Worm (Caenorhabditis elegans) whole organism, young adult: ENCODE data around the gene bub-3.
A peak's percentile ranks its signal among the peaks of the same experiment; 100 is the strongest.

Source experiments
- C06A6.2 ChIP-seq: fragments of 200-800 bp; sonication (Bioruptor generic); conservative IDR thresholded peaks from 2 replicates; pipeline ENCODE4 v1.3.6; 2022; ENCODE audit warnings: missing genetic modification characterization, missing compliant biosample characterization
- C17E4.6 ChIP-seq: fragments of 200-800 bp; sonication (Bioruptor generic); IDR thresholded peaks from 2 replicates; pipeline ENCODE4 v1.3.6; 2022; ENCODE audit warnings: missing genetic modification reagents, missing genetic modification characterization, missing compliant biosample characterization
- F33H1.4 ChIP-seq: fragments of 200-800 bp; sonication (Bioruptor generic); IDR thresholded peaks from 2 replicates; pipeline ENCODE4 v1.3.6; 2022; ENCODE audit warnings: missing genetic modification reagents, missing genetic modification characterization, missing compliant biosample characterization
- T26A5.8 ChIP-seq: sonication (generic microtip); optimal IDR thresholded peaks from 2 replicates; lab custom pipeline; 2016; ENCODE audit warnings: missing genetic modification characterization, missing compliant biosample characterization
- Y53F4B.3 ChIP-seq: fragments of 200-800 bp; sonication (Bioruptor generic); IDR thresholded peaks from 2 replicates; pipeline ENCODE4 v1.3.6; 2022; ENCODE audit warnings: missing genetic modification reagents, missing genetic modification characterization, missing compliant biosample characterization
- ZK185.1 ChIP-seq: sonication (generic microtip); optimal IDR thresholded peaks from 2 replicates; lab custom pipeline; 2016; ENCODE audit warnings: mild to moderate bottlenecking, missing genetic modification characterization, missing compliant biosample characterization; ENCODE audit not compliant: poor library complexity, severe bottlenecking
- ama-1 ChIP-seq, 3 experiments: fragments of 150-350 bp in 1 of 3; sonication (generic microtip) in 2 of 3; optimal IDR thresholded peaks; 2 replicates each; lab custom pipeline; 2014 to 2018; ENCODE audit warnings: missing biosample characterization in 2 of 3, missing genetic modification characterization in 2 of 3, missing genetic modification reagents in 2 of 3
- aptf-2 ChIP-seq: fragments of 200-800 bp; sonication (Bioruptor generic); conservative IDR thresholded peaks from 2 replicates; pipeline ENCODE4 v1.3.6; 2022; ENCODE audit warnings: missing genetic modification reagents, missing genetic modification characterization, missing compliant biosample characterization
- cebp-2 ChIP-seq: fragments of 200-800 bp; sonication (Bioruptor generic); IDR thresholded peaks from 2 replicates; pipeline ENCODE4 v1.3.6; 2022; ENCODE audit warnings: missing genetic modification characterization, missing compliant biosample characterization
- ceh-100 ChIP-seq: fragments of 200-800 bp; sonication (Bioruptor generic); IDR thresholded peaks from 2 replicates; pipeline ENCODE4 v1.3.6; 2022; ENCODE audit warnings: missing genetic modification reagents, missing genetic modification characterization, missing compliant biosample characterization
- ceh-91 ChIP-seq: fragments of 200-800 bp; sonication (Bioruptor generic); IDR thresholded peaks from 2 replicates; pipeline ENCODE4 v1.3.6; 2022; ENCODE audit warnings: missing genetic modification reagents, missing genetic modification characterization, missing compliant biosample characterization
- chd-7 ChIP-seq: sonication (generic microtip); optimal IDR thresholded peaks from 2 replicates; lab custom pipeline; 2016; ENCODE audit warnings: mild to moderate bottlenecking, missing genetic modification characterization, moderate library complexity, missing compliant biosample characterization
- dox-1 ChIP-seq: fragments of 200-800 bp; sonication (Bioruptor generic); IDR thresholded peaks from 2 replicates; pipeline ENCODE4 v1.3.6; 2022; ENCODE audit warnings: missing genetic modification reagents, missing genetic modification characterization, missing compliant biosample characterization
- dpff-1 ChIP-seq: sonication (generic microtip); optimal IDR thresholded peaks from 2 replicates; lab custom pipeline; 2017; ENCODE audit warnings: mild to moderate bottlenecking, missing genetic modification characterization, missing compliant biosample characterization
- egl-44 ChIP-seq: fragments of 200-800 bp; sonication (Bioruptor generic); IDR thresholded peaks from 2 replicates; pipeline ENCODE4 v1.3.6; 2022; ENCODE audit warnings: missing genetic modification reagents, missing genetic modification characterization, missing compliant biosample characterization
- egrh-3 ChIP-seq: fragments of 200-800 bp; sonication (Bioruptor generic); IDR thresholded peaks from 2 replicates; pipeline ENCODE4 v1.3.6; 2022; ENCODE audit warnings: missing genetic modification reagents, missing genetic modification characterization, missing compliant biosample characterization
- ets-4 ChIP-seq: fragments of 200-800 bp; sonication (Bioruptor generic); optimal IDR thresholded peaks from 2 replicates; lab custom pipeline; 2018; ENCODE audit warnings: mild to moderate bottlenecking, missing genetic modification characterization, missing compliant biosample characterization
- fkh-3 ChIP-seq: sonication (generic microtip); optimal IDR thresholded peaks from 2 replicates; lab custom pipeline; 2016; ENCODE audit warnings: mild to moderate bottlenecking, missing genetic modification characterization, missing compliant biosample characterization
- hlh-12 ChIP-seq: sonication (generic microtip); optimal IDR thresholded peaks from 2 replicates; lab custom pipeline; 2016; ENCODE audit warnings: missing genetic modification characterization, missing compliant biosample characterization
- hrde-1 ChIP-seq: sonication (generic microtip); optimal IDR thresholded peaks from 2 replicates; lab custom pipeline; 2016; ENCODE audit warnings: missing genetic modification characterization, mild to moderate bottlenecking, missing compliant biosample characterization, moderate library complexity, missing genotype, missing genetic modification reagents, borderline replicate concordance
- let-607 ChIP-seq, 2 experiments: fragments of 200-800 bp in 1 of 2; sonication (Bioruptor generic) in 1 of 2; sonication (generic microtip) in 1 of 2; optimal IDR thresholded peaks; 2 replicates each; lab custom pipeline; 2016 to 2018; ENCODE audit warnings: mild to moderate bottlenecking in 2 of 2, missing compliant biosample characterization in 2 of 2, missing genetic modification characterization in 2 of 2, moderate library complexity in 2 of 2, missing genotype in 1 of 2
- lin-54 ChIP-seq: fragments of 200-800 bp; sonication (Bioruptor generic); optimal IDR thresholded peaks from 2 replicates; lab custom pipeline; 2018; ENCODE audit warnings: mild to moderate bottlenecking, missing genetic modification characterization, missing compliant biosample characterization
- nfya-1 ChIP-seq: sonication (generic microtip); optimal IDR thresholded peaks from 2 replicates; lab custom pipeline; 2017; ENCODE audit warnings: antibody characterized with exemption, missing compliant biosample characterization, missing genetic modification characterization, borderline replicate concordance; ENCODE audit not compliant: insufficient read depth
- nhr-80 ChIP-seq: sonication (generic microtip); optimal IDR thresholded peaks from 2 replicates; lab custom pipeline; 2016; ENCODE audit warnings: missing genetic modification characterization, missing compliant biosample characterization
- rcor-1 ChIP-seq: fragments of 200-800 bp; sonication (Bioruptor generic); IDR thresholded peaks from 2 replicates; pipeline ENCODE4 v1.3.6; 2022; ENCODE audit warnings: missing genetic modification reagents, missing genetic modification characterization, missing compliant biosample characterization
- sdz-38 ChIP-seq: sonication (generic microtip); optimal IDR thresholded peaks from 2 replicates; lab custom pipeline; 2016; ENCODE audit warnings: missing genotype, missing genetic modification characterization, missing compliant biosample characterization
- snpc-1.3 ChIP-seq: sonication (generic microtip); optimal IDR thresholded peaks from 2 replicates; lab custom pipeline; 2017; ENCODE audit warnings: missing genetic modification characterization, mild to moderate bottlenecking, missing compliant biosample characterization, antibody characterized with exemption, moderate library complexity, missing genotype, missing genetic modification reagents; ENCODE audit not compliant: insufficient read depth
- snpc-4 ChIP-seq, 5 experiments: fragments of 150-350 bp in 1 of 5; sonication (generic microtip) in 4 of 5; optimal IDR thresholded peaks; 2 replicates each; lab custom pipeline; 2014 to 2018; ENCODE audit warnings: missing genetic modification characterization in 5 of 5, missing biosample characterization in 3 of 5, antibody characterized with exemption in 2 of 5, mild to moderate bottlenecking in 2 of 5, missing compliant biosample characterization in 2 of 5, missing genotype in 2 of 5, moderate library complexity in 2 of 5, missing genetic modification reagents in 1 of 5
- tbp1 ChIP-seq: fragments of 200-800 bp; sonication (Bioruptor generic); optimal IDR thresholded peaks from 2 replicates; lab custom pipeline; 2018; ENCODE audit warnings: mild to moderate bottlenecking, missing genetic modification characterization, missing compliant biosample characterization
- tbx-9 ChIP-seq: sonication (generic microtip); optimal IDR thresholded peaks from 2 replicates; lab custom pipeline; 2016; ENCODE audit warnings: borderline replicate concordance, missing genetic modification characterization, inconsistent platforms, missing compliant biosample characterization
- unc-62 ChIP-seq: fragments of 150-350 bp; optimal IDR thresholded peaks from 2 replicates; lab custom pipeline; 2014; ENCODE audit warnings: missing biosample characterization, missing genetic modification reagents, missing genetic modification characterization
- zfh-2 ChIP-seq: fragments of 200-800 bp; sonication (Bioruptor generic); conservative IDR thresholded peaks from 2 replicates; pipeline ENCODE4 v1.3.6; 2022; ENCODE audit warnings: missing genetic modification reagents, missing genetic modification characterization, missing compliant biosample characterization
- zim-3 ChIP-seq: sonication (generic microtip); optimal IDR thresholded peaks from 2 replicates; lab custom pipeline; 2017; ENCODE audit warnings: mild to moderate bottlenecking, missing genetic modification characterization, moderate library complexity, missing compliant biosample characterization

bub-3 gene

ce11 chrII:13697691-13698090 lies 28.2 kb upstream of the bub-3 start:
- no peak for TF ChIP-seq let-607 (tag; optimal IDR thresholded peaks at IDR 0.05; lab: Kevin White, UChicago)
- no peak for TF ChIP-seq hrde-1 (tag; lab: Kevin White, UChicago)
- no peak for TF ChIP-seq rcor-1 (GFP tag; lab: Robert Waterston, UW)
- TF ChIP-seq ama-1 (optimal IDR thresholded peaks at IDR 0.05; lab: Kevin White, UChicago) = no peak
- TF ChIP-seq ama-1 (GFP tag; optimal IDR thresholded peaks at IDR 0.05; lab: Kevin White, UChicago) = no peak
- no peak for TF ChIP-seq C17E4.6
- no peak for TF ChIP-seq Y53F4B.3
- no peak for TF ChIP-seq lin-54 (GFP tag; lab: Kevin White, UChicago)
- no peak for TF ChIP-seq egl-44
- TF ChIP-seq F33H1.4 (GFP tag; lab: Robert Waterston, UW) = no peak
- no peak for TF ChIP-seq cebp-2 (GFP tag; lab: Robert Waterston, UW)
- TF ChIP-seq ets-4 (GFP tag; lab: Kevin White, UChicago) = no peak

ce11 chrII:13711493-13712055 lies 14.3 kb upstream of the bub-3 start:
- TF ChIP-seq tbx-9 (tag; lab: Kevin White, UChicago) = no peak
- TF ChIP-seq dox-1 (GFP tag; lab: Robert Waterston, UW) = 0 out of 2 replicates have a peak, but pooled peaks have one; percentile 5
- no peak for TF ChIP-seq snpc-4 (GFP tag; optimal IDR thresholded peaks at IDR 0.05; lab: Kevin White, UChicago)
- TF ChIP-seq snpc-4 (tag; optimal IDR thresholded peaks at IDR 0.05; lab: Kevin White, UChicago) = peak in 3 of 4 experiments; percentile 40 to 50 (median 46)
- no peak for TF ChIP-seq T26A5.8 (tag; lab: Kevin White, UChicago)
- no peak for TF ChIP-seq sdz-38
- peak; percentile 61 for TF ChIP-seq nhr-80 (tag; lab: Kevin White, UChicago)
- TF ChIP-seq zfh-2 (GFP tag; lab: Robert Waterston, UW) = peak; percentile 62; the same call in 1 of the 2 replicates
- TF ChIP-seq nfya-1 (tag; lab: Kevin White, UChicago) = no peak

- TF ChIP-seq tbp1 (no peak), snpc-1.3 (no peak), ceh-91 (GFP tag; lab: Robert Waterston, UW) (no peak), unc-62 (GFP tag; lab: Kevin White, UChicago) (no peak), zim-3 (tag; lab: Kevin White, UChicago) (no peak), chd-7 (tag; lab: Kevin White, UChicago) (no peak), egrh-3 (GFP tag; lab: Robert Waterston, UW) (no peak), ceh-100 (GFP tag; lab: Robert Waterston, UW) (no peak), hlh-12 (tag; lab: Kevin White, UChicago) (no peak), fkh-3 (tag; lab: Kevin White, UChicago) (no peak), ama-1 (optimal IDR thresholded peaks at IDR 0.05; lab: Kevin White, UChicago) (no peak), ama-1 (GFP tag; optimal IDR thresholded peaks at IDR 0.05; lab: Kevin White, UChicago) (no peak), dpff-1 (no peak), C06A6.2 (GFP tag; lab: Robert Waterston, UW) (no peak)
- TF ChIP-seq, all 124 proteins: peak for 0
Observed at ce11 chrII:13713239-13713638, 12.6 kb upstream of the bub-3 start.

ce11 chrII:13715333-13715732 lies 10.5 kb upstream of the bub-3 start:
- TF ChIP-seq ZK185.1 (tag; lab: Kevin White, UChicago) = no peak
- no peak for TF ChIP-seq tbx-9 (tag; lab: Kevin White, UChicago)
- no peak for TF ChIP-seq aptf-2
- TF ChIP-seq, all 124 proteins: peak for 0
